Fruit fly (Drosophila melanogaster) whole organism: ENCODE results near the gene CG16789.

Experiments
- CG8478 ChIP-seq: fragments of >200 bp; optimal IDR thresholded peaks from 2 replicates; lab custom pipeline; 2018; ENCODE audit warnings: inconsistent platforms
- Dll ChIP-seq: fragments of >200 bp; optimal IDR thresholded peaks from 2 replicates; lab custom pipeline; 2017
- EcR ChIP-seq, 2 experiments: fragments of >200 bp; optimal IDR thresholded peaks; 2 replicates each; lab custom pipeline; 2017; ENCODE audit warnings: missing biosample characterization in 2 of 2, missing genetic modification characterization in 2 of 2, missing genetic modification reagents in 2 of 2
- pan ChIP-seq: fragments of >200 bp; optimal IDR thresholded peaks from 2 replicates; lab custom pipeline; 2017
- psq ChIP-seq: fragments of >200 bp; optimal IDR thresholded peaks from 2 replicates; lab custom pipeline; 2017
- usp ChIP-seq: fragments of >200 bp; optimal IDR thresholded peaks from 2 replicates; lab custom pipeline; 2017; ENCODE audit warnings: missing biosample characterization, missing genetic modification characterization, mixed read lengths

DNA sequence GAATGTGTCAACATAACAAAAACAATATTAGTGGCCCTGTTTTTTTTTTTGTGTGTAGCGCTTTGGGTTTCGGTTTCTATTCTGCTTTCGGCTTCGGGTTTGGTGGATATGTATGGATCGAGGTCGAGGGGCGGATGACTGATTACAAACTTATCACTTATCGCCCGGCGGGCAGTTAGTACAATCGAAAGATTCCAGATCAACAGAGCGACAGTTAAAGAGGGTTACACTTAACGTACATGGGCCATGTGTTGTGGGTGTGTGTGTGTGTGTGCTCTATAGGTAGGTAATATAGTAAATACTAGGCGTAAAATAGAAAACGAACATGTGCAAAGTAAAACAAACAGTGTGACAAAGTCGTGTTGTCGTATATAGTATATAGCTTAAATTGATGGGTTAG lies 17.2 kb upstream of the CG16789 start:
- TF ChIP-seq pan (no peak), psq (no peak), EcR (GFP tag; optimal IDR thresholded peaks at IDR 0.05; lab: Kevin White, UChicago) (no peak), usp (no peak), CG8478 (lab: Kevin White, UChicago) (no peak), Dll (lab: Kevin White, UChicago) (no peak)
